Fruit fly (Drosophila melanogaster) whole organism, wandering third instar larva: ENCODE results near the gene CG6015.

Source experiments
- psq ChIP-seq: fragments of 200-800 bp; sonication (Bioruptor generic); optimal IDR thresholded peaks from 3 replicates; lab custom pipeline; 2017; ENCODE audit warnings: missing biosample characterization, mild to moderate bottlenecking, missing genetic modification characterization, moderate library complexity
- rgr ChIP-seq: fragments of 200-800 bp; sonication (Bioruptor generic); optimal IDR thresholded peaks from 3 replicates; lab custom pipeline; 2016; ENCODE audit warnings: missing biosample characterization, mild to moderate bottlenecking, missing genetic modification characterization

- TF ChIP-seq psq (no peak), rgr (GFP tag; lab: Kevin White, UChicago) (no peak)
Observed at dm6 chr3R:22053202-22053601, 19.1 kb upstream of the CG6015 start.
